Worm (Caenorhabditis elegans) whole organism, mixed stage, embryonic: ENCODE measurements around the gene eff-1.
A peak's percentile ranks its signal among the peaks of the same experiment; 100 is the strongest.

Experiments used
- M03D4.4 ChIP-seq: sonication (generic microtip); optimal IDR thresholded peaks from 2 replicates; lab custom pipeline; 2017; ENCODE audit warnings: mild to moderate bottlenecking, missing genetic modification characterization, missing compliant biosample characterization
- bed-3 ChIP-seq: fragments of 200-800 bp; sonication (Bioruptor generic); optimal IDR thresholded peaks from 3 replicates; lab custom pipeline; 2018; ENCODE audit warnings: mild to moderate bottlenecking, missing genetic modification characterization, moderate library complexity, missing compliant biosample characterization
- blmp-1 ChIP-seq: fragments of 150-350 bp; optimal IDR thresholded peaks from 2 replicates; lab custom pipeline; 2014; ENCODE audit warnings: missing biosample characterization, missing genetic modification characterization
- ceh-39 ChIP-seq: fragments of 150-350 bp; optimal IDR thresholded peaks from 2 replicates; lab custom pipeline; 2014; ENCODE audit warnings: missing biosample characterization, missing genetic modification characterization
- ceh-43 ChIP-seq: fragments of 200-800 bp; sonication (Bioruptor generic); optimal IDR thresholded peaks from 2 replicates; lab custom pipeline; 2018; ENCODE audit warnings: mild to moderate bottlenecking, missing genetic modification characterization, moderate library complexity, missing compliant biosample characterization
- ceh-83 ChIP-seq: fragments of 200-800 bp; sonication (Bioruptor generic); optimal IDR thresholded peaks from 2 replicates; lab custom pipeline; 2018; ENCODE audit warnings: mild to moderate bottlenecking, missing genetic modification characterization, missing compliant biosample characterization
- ces-1 ChIP-seq: fragments of 150-350 bp; optimal IDR thresholded peaks from 2 replicates; lab custom pipeline; 2014; ENCODE audit warnings: missing biosample characterization, missing genetic modification reagents, missing genetic modification characterization
- cnd-1 ChIP-seq: fragments of 200-800 bp; sonication (Bioruptor generic); optimal IDR thresholded peaks from 2 replicates; lab custom pipeline; 2018; ENCODE audit warnings: mild to moderate bottlenecking, missing genetic modification characterization, missing compliant biosample characterization
- drap-1 ChIP-seq: fragments of 200-800 bp; sonication (Bioruptor generic); optimal IDR thresholded peaks from 3 replicates; lab custom pipeline; 2018; ENCODE audit warnings: mild to moderate bottlenecking, missing genetic modification characterization, missing compliant biosample characterization
- elt-1 ChIP-seq: sonication (generic microtip); optimal IDR thresholded peaks from 2 replicates; lab custom pipeline; 2017; ENCODE audit warnings: missing genetic modification characterization, mild to moderate bottlenecking, missing compliant biosample characterization, antibody characterized with exemption, moderate library complexity, borderline replicate concordance; ENCODE audit not compliant: insufficient read depth
- elt-3 ChIP-seq: fragments of 150-350 bp; optimal IDR thresholded peaks from 2 replicates; lab custom pipeline; 2014; ENCODE audit warnings: missing biosample characterization, missing genetic modification characterization
- flh-1 ChIP-seq: fragments of 200-800 bp; sonication (Bioruptor generic); optimal IDR thresholded peaks from 2 replicates; lab custom pipeline; 2018; ENCODE audit warnings: mild to moderate bottlenecking, missing genetic modification characterization, moderate library complexity, missing compliant biosample characterization
- ham-2 ChIP-seq: fragments of 200-800 bp; sonication (Bioruptor generic); optimal IDR thresholded peaks from 2 replicates; lab custom pipeline; 2018; ENCODE audit warnings: mild to moderate bottlenecking, missing genetic modification characterization, missing compliant biosample characterization
- hlh-1 ChIP-seq: fragments of 150-350 bp; optimal IDR thresholded peaks from 2 replicates; lab custom pipeline; 2014; ENCODE audit warnings: missing biosample characterization, missing genetic modification reagents, missing genetic modification characterization
- lin-13 ChIP-seq: fragments of 150-350 bp; optimal IDR thresholded peaks from 2 replicates; lab custom pipeline; 2014; ENCODE audit warnings: missing biosample characterization, missing genetic modification characterization
- lin-32 ChIP-seq: fragments of 200-800 bp; sonication (Bioruptor generic); optimal IDR thresholded peaks from 2 replicates; lab custom pipeline; 2018; ENCODE audit warnings: mild to moderate bottlenecking, missing genetic modification characterization, missing compliant biosample characterization
- lsy-2 ChIP-seq: fragments of 150-350 bp; optimal IDR thresholded peaks from 2 replicates; lab custom pipeline; 2014; ENCODE audit warnings: missing biosample characterization, missing genetic modification characterization
- mab-5 ChIP-seq: fragments of 150-350 bp; optimal IDR thresholded peaks from 2 replicates; lab custom pipeline; 2014; ENCODE audit warnings: missing biosample characterization, missing genetic modification characterization
- mep-1 ChIP-seq: fragments of 150-350 bp; optimal IDR thresholded peaks from 2 replicates; lab custom pipeline; 2017; ENCODE audit warnings: missing biosample characterization, missing genetic modification reagents, missing genetic modification characterization, inconsistent platforms
- mls-2 ChIP-seq: sonication (generic microtip); optimal IDR thresholded peaks from 2 replicates; lab custom pipeline; 2016; ENCODE audit warnings: mild to moderate bottlenecking, missing genetic modification characterization, moderate library complexity, missing compliant biosample characterization
- nhr-12 ChIP-seq: fragments of 150-350 bp; optimal IDR thresholded peaks from 2 replicates; lab custom pipeline; 2014; ENCODE audit warnings: missing biosample characterization, missing genetic modification characterization
- nhr-2 ChIP-seq: fragments of 150-350 bp; optimal IDR thresholded peaks from 2 replicates; lab custom pipeline; 2014; ENCODE audit warnings: missing biosample characterization, missing genetic modification characterization
- nhr-237 ChIP-seq: fragments of 150-350 bp; optimal IDR thresholded peaks from 2 replicates; lab custom pipeline; 2014; ENCODE audit warnings: missing biosample characterization, missing genetic modification characterization
- nhr-28 ChIP-seq: fragments of 150-350 bp; optimal IDR thresholded peaks from 2 replicates; lab custom pipeline; 2014; ENCODE audit warnings: missing biosample characterization, missing genetic modification characterization
- nhr-76 ChIP-seq: sonication (generic microtip); optimal IDR thresholded peaks from 2 replicates; lab custom pipeline; 2017; ENCODE audit warnings: missing biosample characterization, missing genetic modification characterization
- pha-4 ChIP-seq: fragments of 150-350 bp; optimal IDR thresholded peaks from 2 replicates; lab custom pipeline; 2018; ENCODE audit warnings: missing biosample characterization, missing genetic modification reagents, missing genetic modification characterization
- sem-2 ChIP-seq: fragments of 200-800 bp; sonication (Bioruptor generic); optimal IDR thresholded peaks from 2 replicates; lab custom pipeline; 2018; ENCODE audit warnings: mild to moderate bottlenecking, missing genetic modification characterization, missing compliant biosample characterization
- snpc-4 ChIP-seq: fragments of 150-350 bp; optimal IDR thresholded peaks from 2 replicates; lab custom pipeline; 2014; ENCODE audit warnings: missing biosample characterization, missing genetic modification characterization
- sptf-1 ChIP-seq: sonication (generic microtip); optimal IDR thresholded peaks from 2 replicates; lab custom pipeline; 2017; ENCODE audit warnings: mild to moderate bottlenecking, missing genetic modification characterization, moderate library complexity, missing compliant biosample characterization
- tbx-8 ChIP-seq: fragments of 200-800 bp; sonication (Bioruptor generic); optimal IDR thresholded peaks from 2 replicates; lab custom pipeline; 2018; ENCODE audit warnings: mild to moderate bottlenecking, missing genetic modification characterization, moderate library complexity, missing compliant biosample characterization
- unc-120 ChIP-seq: sonication (generic microtip); optimal IDR thresholded peaks from 2 replicates; lab custom pipeline; 2017; ENCODE audit warnings: missing genetic modification characterization, missing compliant biosample characterization; ENCODE audit not compliant: poor library complexity, severe bottlenecking
- unc-39 ChIP-seq: fragments of 150-350 bp; optimal IDR thresholded peaks from 2 replicates; lab custom pipeline; 2014; ENCODE audit warnings: missing biosample characterization, missing genetic modification characterization
- unc-62 ChIP-seq: fragments of 150-350 bp; optimal IDR thresholded peaks from 2 replicates; lab custom pipeline; 2014; ENCODE audit warnings: missing biosample characterization, missing genetic modification reagents, missing genetic modification characterization
- zip-8 ChIP-seq: fragments of 150-350 bp; optimal IDR thresholded peaks from 2 replicates; lab custom pipeline; 2014; ENCODE audit warnings: missing biosample characterization, missing genetic modification characterization
- ztf-11 ChIP-seq: fragments of 150-350 bp; optimal IDR thresholded peaks from 2 replicates; lab custom pipeline; 2014; ENCODE audit warnings: missing biosample characterization, missing genetic modification characterization

eff-1 gene

ce11 chrII:8328820-8329339 lies 17.6 kb upstream of the eff-1 start, which contains the start of gene hel-1:
Gene hel-1 (minus strand): TSS chrII:8328870.
- TF ChIP-seq nhr-12 (tag; lab: Kevin White, UChicago) (no peak), zip-8 (tag; lab: Kevin White, UChicago) (no peak), sptf-1 (peak; percentile 64), mls-2 (tag; lab: Kevin White, UChicago) (peak; percentile 69), unc-39 (no peak), M03D4.4 (tag; lab: Kevin White, UChicago) (peak; percentile 34), ceh-43 (peak; percentile 66), snpc-4 (tag; lab: Kevin White, UChicago) (no peak), lsy-2 (tag; lab: Kevin White, UChicago) (peak; percentile 81), elt-3 (no peak), flh-1 (GFP tag; lab: Kevin White, UChicago) (no peak), nhr-76 (tag; lab: Kevin White, UChicago) (no peak), blmp-1 (no peak), elt-1 (tag; lab: Kevin White, UChicago) (no peak), mep-1 (tag; lab: Kevin White, UChicago) (peak; percentile 90), mab-5 (peak; percentile 67), nhr-28 (tag; lab: Kevin White, UChicago) (no peak), drap-1 (peak; percentile 45), nhr-237 (tag; lab: Kevin White, UChicago) (peak; percentile 77), nhr-2 (peak; percentile 19), pha-4 (peak; percentile 92), ham-2 (GFP tag; lab: Kevin White, UChicago) (peak; percentile 56), tbx-8 (GFP tag; lab: Kevin White, UChicago) (no peak), lin-32 (peak; percentile 83), cnd-1 (peak; percentile 81), ceh-83 (GFP tag; lab: Kevin White, UChicago) (peak; percentile 13), lin-13 (tag; lab: Kevin White, UChicago) (peak; percentile 92), hlh-1 (tag; lab: Kevin White, UChicago) (peak; percentile 98), ztf-11 (tag; lab: Kevin White, UChicago) (peak; percentile 37), unc-120 (tag; lab: Kevin White, UChicago) (peak; percentile 91), ceh-39 (tag; lab: Kevin White, UChicago) (peak; percentile 81), unc-62 (GFP tag; lab: Kevin White, UChicago) (peak; percentile 61), ces-1 (GFP tag; lab: Kevin White, UChicago) (peak; percentile 84), bed-3 (GFP tag; lab: Kevin White, UChicago) (no peak), sem-2 (GFP tag; lab: Kevin White, UChicago) (no peak)

ce11 chrII:8329462-8329861 lies 17.0 kb upstream of the eff-1 start, which contains the start of gene C26D10.4:
Gene C26D10.4 (plus strand): TSS chrII:8329762.
- no peak for TF ChIP-seq cnd-1
- TF ChIP-seq unc-62 (GFP tag; lab: Kevin White, UChicago): no peak

DNA sequence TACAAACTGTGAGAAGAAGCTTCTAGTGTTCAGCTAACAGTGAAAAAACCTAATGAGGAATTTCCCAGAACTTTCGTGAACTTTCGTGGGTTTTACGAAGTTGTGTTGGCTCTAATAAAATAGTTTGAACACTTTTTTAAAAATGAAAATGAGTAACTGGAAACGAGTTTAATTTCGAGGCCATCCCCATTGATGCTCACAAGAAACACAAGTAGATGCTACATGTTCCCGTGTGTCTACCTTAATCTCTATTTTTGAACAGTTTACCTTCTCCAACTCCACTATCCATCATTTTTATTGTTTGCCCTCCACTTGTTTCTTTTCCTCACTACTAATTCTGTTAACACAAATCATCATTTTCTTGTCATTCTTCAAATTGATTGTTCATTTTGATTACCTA lies 12.8 kb upstream of the eff-1 start, which contains the start of gene C26D10.7:
Gene C26D10.7 (plus strand): TSS at position 301 of the 400 bp plus-strand sequence.
- TF ChIP-seq ceh-83 (GFP tag; lab: Kevin White, UChicago) (no peak), blmp-1 (no peak), snpc-4 (tag; lab: Kevin White, UChicago) (no peak), ham-2 (GFP tag; lab: Kevin White, UChicago) (no peak), unc-62 (GFP tag; lab: Kevin White, UChicago) (no peak), nhr-28 (tag; lab: Kevin White, UChicago) (no peak), ceh-39 (tag; lab: Kevin White, UChicago) (no peak), sem-2 (GFP tag; lab: Kevin White, UChicago) (no peak), cnd-1 (no peak), hlh-1 (tag; lab: Kevin White, UChicago) (no peak), lin-32 (no peak), mep-1 (tag; lab: Kevin White, UChicago) (no peak), nhr-237 (tag; lab: Kevin White, UChicago) (no peak), mls-2 (tag; lab: Kevin White, UChicago) (no peak), M03D4.4 (tag; lab: Kevin White, UChicago) (no peak), tbx-8 (GFP tag; lab: Kevin White, UChicago) (no peak)
